Fruit fly (Drosophila melanogaster) whole organism, wandering third instar larva: ENCODE results near the gene Rsph3.

ENCODE experiments used
- Abd-B ChIP-seq: fragments of >200 bp; optimal IDR thresholded peaks from 2 replicates; lab custom pipeline; 2017; ENCODE audit warnings: missing biosample characterization, missing genetic modification characterization
- GATAd ChIP-seq: sonication (Bioruptor generic); optimal IDR thresholded peaks from 2 replicates; lab custom pipeline; 2016; ENCODE audit warnings: missing biosample characterization, missing genetic modification characterization
- Hr83 ChIP-seq: fragments of 200-300 bp; sonication (Bioruptor generic); optimal IDR thresholded peaks from 2 replicates; lab custom pipeline; 2016; ENCODE audit warnings: missing biosample characterization, mild to moderate bottlenecking, missing genetic modification characterization, moderate library complexity; ENCODE audit not compliant: poor library complexity, severe bottlenecking
- Mio ChIP-seq: sonication (Bioruptor generic); optimal IDR thresholded peaks from 2 replicates; lab custom pipeline; 2016; ENCODE audit warnings: missing biosample characterization, missing genetic modification characterization
- br ChIP-seq: fragments of 200-800 bp; sonication (Bioruptor generic); optimal IDR thresholded peaks from 2 replicates; lab custom pipeline; 2016; ENCODE audit warnings: missing biosample characterization, missing genetic modification characterization
- brk ChIP-seq: fragments of 200-800 bp; sonication (Bioruptor generic); optimal IDR thresholded peaks from 2 replicates; lab custom pipeline; 2016; ENCODE audit warnings: missing biosample characterization, mild to moderate bottlenecking, missing genetic modification characterization
- dsf ChIP-seq: sonication (Bioruptor generic); optimal IDR thresholded peaks from 2 replicates; lab custom pipeline; 2016; ENCODE audit warnings: missing biosample characterization, missing genetic modification characterization, borderline replicate concordance
- ey ChIP-seq: fragments of 200-800 bp; sonication (Bioruptor generic); optimal IDR thresholded peaks from 2 replicates; lab custom pipeline; 2016; ENCODE audit warnings: missing biosample characterization, missing genetic modification characterization
- foxo ChIP-seq, 2 experiments: fragments of 200-800 bp; sonication (Bioruptor generic); optimal IDR thresholded peaks; 2 replicates in 1 of 2; 3 replicates in 1 of 2; lab custom pipeline; 2016 to 2017; ENCODE audit warnings: missing biosample characterization in 2 of 2, missing genetic modification characterization in 2 of 2
- pan ChIP-seq: fragments of >200 bp; optimal IDR thresholded peaks from 2 replicates; lab custom pipeline; 2017
- psq ChIP-seq: fragments of 200-800 bp; sonication (Bioruptor generic); optimal IDR thresholded peaks from 3 replicates; lab custom pipeline; 2017; ENCODE audit warnings: missing biosample characterization, mild to moderate bottlenecking, missing genetic modification characterization, moderate library complexity

- no peak for TF ChIP-seq pan (lab: Kevin White, UChicago)
- no peak for TF ChIP-seq Abd-B (GFP tag; lab: Kevin White, UChicago)
- no peak for TF ChIP-seq Mio (GFP tag; lab: Kevin White, UChicago)
- TF ChIP-seq psq (GFP tag; lab: Kevin White, UChicago), result no peak
- no peak for TF ChIP-seq GATAd (GFP tag; lab: Kevin White, UChicago)
- no peak for TF ChIP-seq ey (GFP tag; lab: Kevin White, UChicago)
- no peak for TF ChIP-seq br (GFP tag; lab: Kevin White, UChicago)
- no peak for TF ChIP-seq Hr83 (GFP tag; lab: Kevin White, UChicago)
- no peak for TF ChIP-seq dsf
- TF ChIP-seq foxo (GFP tag; optimal IDR thresholded peaks at IDR 0.05; lab: Kevin White, UChicago), result no peak
- no peak for TF ChIP-seq brk
Observed at dm6 chr3L:6719392-6719889, 43.6 kb downstream of the Rsph3 start, which contains the start of gene ple.
